Fruit fly (Drosophila melanogaster) whole organism, embryonic: ENCODE results near the gene CG33325.

ENCODE experiments used
- Adf1 ChIP-seq: fragments of 200-800 bp; sonication (Bioruptor generic); IDR thresholded peaks from 2 replicates; pipeline ENCODE4 v1.3.6; 2022; ENCODE audit warnings: missing biosample characterization, missing genetic modification characterization
- Bteb2 ChIP-seq: fragments of 200-800 bp; sonication (Bioruptor generic); optimal IDR thresholded peaks from 2 replicates; lab custom pipeline; 2016; ENCODE audit warnings: missing biosample characterization, missing genetic modification characterization
- CG10274 ChIP-seq: fragments of 200-800 bp; sonication (Bioruptor generic); optimal IDR thresholded peaks from 3 replicates; lab custom pipeline; 2017; ENCODE audit warnings: missing biosample characterization, mild to moderate bottlenecking, missing genetic modification characterization
- CG10462 ChIP-seq: fragments of 200-800 bp; sonication (Bioruptor generic); optimal IDR thresholded peaks from 2 replicates; lab custom pipeline; 2016; ENCODE audit warnings: missing biosample characterization, missing genetic modification characterization
- CG11504 ChIP-seq: fragments of 200-800 bp; sonication (Bioruptor generic); optimal IDR thresholded peaks from 3 replicates; lab custom pipeline; 2019; ENCODE audit warnings: missing biosample characterization, mild to moderate bottlenecking, missing genetic modification characterization, moderate library complexity
- CG12391 ChIP-seq: fragments of 200-800 bp; sonication (Bioruptor generic); optimal IDR thresholded peaks from 3 replicates; lab custom pipeline; 2018; ENCODE audit warnings: missing biosample characterization, mild to moderate bottlenecking, missing genetic modification characterization, moderate library complexity
- CG14860 ChIP-seq: fragments of 200-800 bp; sonication (Bioruptor generic); IDR thresholded peaks from 3 replicates; pipeline ENCODE4 v1.3.6; 2022; ENCODE audit warnings: missing biosample characterization, missing genetic modification characterization; ENCODE audit not compliant: partially characterized antibody
- CG14965 ChIP-seq: fragments of 200-800 bp; sonication (Bioruptor generic); optimal IDR thresholded peaks from 2 replicates; lab custom pipeline; 2016; ENCODE audit warnings: missing biosample characterization, missing genetic modification characterization, borderline replicate concordance
- CG17328 ChIP-seq: fragments of 200-800 bp; sonication (Bioruptor generic); IDR thresholded peaks from 2 replicates; pipeline ENCODE4 v1.3.6; 2022; ENCODE audit warnings: missing biosample characterization, missing genetic modification characterization
- CG1792 ChIP-seq: fragments of 200-800 bp; sonication (Bioruptor generic); optimal IDR thresholded peaks from 2 replicates; lab custom pipeline; 2016; ENCODE audit warnings: missing biosample characterization, missing genetic modification characterization
- CG30020 ChIP-seq: fragments of 200-800 bp; optimal IDR thresholded peaks from 2 replicates; lab custom pipeline; 2019; ENCODE audit warnings: missing biosample characterization, mild to moderate bottlenecking, missing genetic modification characterization, moderate library complexity
- CG32772 ChIP-seq: fragments of 200-800 bp; sonication (Bioruptor generic); IDR thresholded peaks from 2 replicates; pipeline ENCODE4 v1.3.6; 2022; ENCODE audit warnings: missing biosample characterization, missing genetic modification characterization
- CG33213 ChIP-seq: fragments of 200-800 bp; sonication (Bioruptor generic); optimal IDR thresholded peaks from 3 replicates; lab custom pipeline; 2016; ENCODE audit warnings: missing biosample characterization, missing genetic modification characterization
- CG6272 ChIP-seq: fragments of 200-800 bp; sonication (Bioruptor generic); IDR thresholded peaks from 2 replicates; pipeline ENCODE4 v1.3.6; 2022; ENCODE audit warnings: missing biosample characterization, missing genetic modification characterization
- CG6683 ChIP-seq: fragments of 200-800 bp; sonication (Bioruptor generic); optimal IDR thresholded peaks from 2 replicates; lab custom pipeline; 2017; ENCODE audit warnings: missing biosample characterization, mild to moderate bottlenecking, missing genetic modification characterization, missing genetic modification reagents
- CG7271 ChIP-seq: fragments of 200-800 bp; sonication (Bioruptor generic); optimal IDR thresholded peaks from 2 replicates; lab custom pipeline; 2018; ENCODE audit warnings: missing biosample characterization, mild to moderate bottlenecking, missing genetic modification characterization, moderate library complexity
- CG7839 ChIP-seq: fragments of 200-800 bp; sonication (Bioruptor generic); optimal IDR thresholded peaks from 3 replicates; lab custom pipeline; 2018; ENCODE audit warnings: missing biosample characterization, mild to moderate bottlenecking, missing genetic modification characterization, moderate library complexity
- CG8478 ChIP-seq: fragments of >200 bp; optimal IDR thresholded peaks from 2 replicates; lab custom pipeline; 2018
- CG8944 ChIP-seq: fragments of 200-800 bp; sonication (Bioruptor generic); optimal IDR thresholded peaks from 3 replicates; lab custom pipeline; 2016; ENCODE audit warnings: missing biosample characterization, missing genetic modification characterization
- CG9876 ChIP-seq: fragments of 200-800 bp; sonication (Bioruptor generic); optimal IDR thresholded peaks from 2 replicates; lab custom pipeline; 2016; ENCODE audit warnings: missing biosample characterization, missing genetic modification characterization
- CkIIα-i1 ChIP-seq: fragments of 200-800 bp; sonication (Bioruptor generic); IDR thresholded peaks from 2 replicates; pipeline ENCODE4 v1.3.6; 2022; ENCODE audit warnings: missing biosample characterization, missing genetic modification characterization
- E2f2 ChIP-seq: fragments of 200-800 bp; sonication (Bioruptor generic); IDR thresholded peaks from 2 replicates; pipeline ENCODE4 v1.3.6; 2022; ENCODE audit warnings: missing biosample characterization, missing genetic modification characterization
- Ets97D ChIP-seq: fragments of 200-800 bp; sonication (Bioruptor generic); optimal IDR thresholded peaks from 3 replicates; lab custom pipeline; 2016; ENCODE audit warnings: missing biosample characterization, missing genetic modification characterization
- HmgD ChIP-seq: fragments of 200-800 bp; sonication (Bioruptor generic); optimal IDR thresholded peaks from 3 replicates; lab custom pipeline; 2016; ENCODE audit warnings: missing biosample characterization, missing genetic modification characterization
- MBD-R2 ChIP-seq: fragments of 200-800 bp; sonication (Bioruptor generic); IDR thresholded peaks from 2 replicates; pipeline ENCODE4 v1.3.6; 2022; ENCODE audit warnings: missing biosample characterization, missing genetic modification characterization
- Meics ChIP-seq: fragments of 200-800 bp; sonication (Bioruptor generic); optimal IDR thresholded peaks from 2 replicates; lab custom pipeline; 2017; ENCODE audit warnings: missing biosample characterization, mild to moderate bottlenecking, missing genetic modification characterization
- Mes4 ChIP-seq: fragments of 200-800 bp; sonication (Bioruptor generic); optimal IDR thresholded peaks from 2 replicates; lab custom pipeline; 2016; ENCODE audit warnings: missing biosample characterization, missing genetic modification characterization
- Poxn ChIP-seq: fragments of 200-800 bp; sonication (Bioruptor generic); IDR thresholded peaks from 2 replicates; pipeline ENCODE4 v1.3.6; 2022; ENCODE audit warnings: missing biosample characterization, missing genetic modification characterization
- Six4 ChIP-seq: fragments of 200-800 bp; sonication (Bioruptor generic); optimal IDR thresholded peaks from 2 replicates; lab custom pipeline; 2016; ENCODE audit warnings: missing biosample characterization, missing genetic modification characterization
- ash1 ChIP-seq: fragments of 200-800 bp; sonication (Bioruptor generic); optimal IDR thresholded peaks from 2 replicates; lab custom pipeline; 2018; ENCODE audit warnings: missing biosample characterization, mild to moderate bottlenecking, missing genetic modification characterization
- ato ChIP-seq: fragments of 200-800 bp; sonication (Bioruptor generic); IDR thresholded peaks from 2 replicates; pipeline ENCODE4 v1.3.6; 2022; ENCODE audit warnings: missing biosample characterization, missing genetic modification characterization; ENCODE audit not compliant: partially characterized antibody
- bab2 ChIP-seq: fragments of 200-800 bp; sonication (Bioruptor generic); optimal IDR thresholded peaks from 2 replicates; lab custom pipeline; 2016; ENCODE audit warnings: missing biosample characterization, missing genetic modification characterization
- exex ChIP-seq: fragments of 200-800 bp; sonication (Bioruptor generic); optimal IDR thresholded peaks from 4 replicates; lab custom pipeline; 2018; ENCODE audit warnings: missing biosample characterization, mild to moderate bottlenecking, missing genetic modification characterization, moderate library complexity
- fd96Cb ChIP-seq: fragments of 200-800 bp; sonication (Bioruptor generic); optimal IDR thresholded peaks from 2 replicates; lab custom pipeline; 2018; ENCODE audit warnings: missing biosample characterization, mild to moderate bottlenecking, missing genetic modification characterization, moderate library complexity
- ham ChIP-seq: fragments of 200-800 bp; sonication (Bioruptor generic); IDR thresholded peaks from 2 replicates; pipeline ENCODE4 v1.3.6; 2022; ENCODE audit warnings: missing biosample characterization, missing genetic modification characterization
- hb ChIP-seq: fragments of 200-800 bp; sonication (Bioruptor generic); IDR thresholded peaks from 3 replicates; pipeline ENCODE4 v1.3.6; 2022; ENCODE audit warnings: missing biosample characterization, missing genetic modification characterization; ENCODE audit not compliant: partially characterized antibody
- kay ChIP-seq: fragments of 200-800 bp; sonication (Bioruptor generic); optimal IDR thresholded peaks from 2 replicates; lab custom pipeline; 2016; ENCODE audit warnings: missing biosample characterization, missing genetic modification characterization
- klu ChIP-seq: fragments of 200-800 bp; sonication (Bioruptor generic); IDR thresholded peaks from 2 replicates; pipeline ENCODE4 v1.3.6; 2022; ENCODE audit warnings: missing biosample characterization, missing genetic modification characterization
- lab ChIP-seq: fragments of 200-800 bp; sonication (Bioruptor generic); optimal IDR thresholded peaks from 3 replicates; lab custom pipeline; 2017; ENCODE audit warnings: missing biosample characterization, missing genetic modification characterization, mild to moderate bottlenecking, moderate library complexity, missing genetic modification reagents
- lov ChIP-seq, 2 experiments: fragments of 200-800 bp in 1 of 2; fragments of >200 bp in 1 of 2; sonication (Bioruptor generic) in 1 of 2; IDR thresholded peaks in 1 of 2; optimal IDR thresholded peaks in 1 of 2; 2 replicates in 1 of 2; 3 replicates in 1 of 2; pipeline versions ENCODE4 v1.3.6 to Lab custom; 2017 to 2022; ENCODE audit warnings: missing biosample characterization in 1 of 2, missing genetic modification characterization in 1 of 2
- mld ChIP-seq: fragments of 200-800 bp; sonication (Bioruptor generic); IDR thresholded peaks from 3 replicates; pipeline ENCODE4 v1.3.6; 2022; ENCODE audit warnings: missing biosample characterization, missing genetic modification characterization; ENCODE audit not compliant: partially characterized antibody
- nmo ChIP-seq: fragments of 200-800 bp; sonication (Bioruptor generic); optimal IDR thresholded peaks from 2 replicates; lab custom pipeline; 2018; ENCODE audit warnings: missing biosample characterization, mild to moderate bottlenecking, missing genetic modification characterization, moderate library complexity
- nom ChIP-seq: fragments of 200-800 bp; sonication (Bioruptor generic); optimal IDR thresholded peaks from 2 replicates; lab custom pipeline; 2017; ENCODE audit warnings: missing biosample characterization, missing genetic modification characterization, mild to moderate bottlenecking, moderate library complexity, missing genetic modification reagents
- onecut ChIP-seq: fragments of 200-800 bp; sonication (Bioruptor generic); IDR thresholded peaks from 2 replicates; pipeline ENCODE4 v1.3.6; 2022; ENCODE audit warnings: missing biosample characterization, missing genetic modification characterization
- p53 ChIP-seq: fragments of 200-800 bp; sonication (Bioruptor generic); optimal IDR thresholded peaks from 2 replicates; lab custom pipeline; 2016; ENCODE audit warnings: missing biosample characterization, missing genetic modification characterization
- pfk ChIP-seq: fragments of 200-800 bp; sonication (Bioruptor generic); optimal IDR thresholded peaks from 2 replicates; lab custom pipeline; 2018; ENCODE audit warnings: missing biosample characterization, mild to moderate bottlenecking, missing genetic modification characterization, moderate library complexity
- pnt ChIP-seq: fragments of 200-800 bp; sonication (Bioruptor generic); optimal IDR thresholded peaks from 3 replicates; lab custom pipeline; 2016; ENCODE audit warnings: missing biosample characterization, missing genetic modification characterization
- slbo ChIP-seq: fragments of 200-800 bp; sonication (Bioruptor generic); IDR thresholded peaks from 2 replicates; pipeline ENCODE4 v1.3.6; 2022; ENCODE audit warnings: missing biosample characterization, missing genetic modification characterization
- tgo ChIP-seq: fragments of 200-800 bp; sonication (Bioruptor generic); IDR thresholded peaks from 3 replicates; pipeline ENCODE4 v1.3.6; 2022; ENCODE audit warnings: missing biosample characterization, missing genetic modification characterization
- yki ChIP-seq: fragments of >200 bp; optimal IDR thresholded peaks from 3 replicates; lab custom pipeline; 2018

Gene CG33325

dm6 chr3R:8659907-8660660 is 19.8 kb downstream of the CG33325 start (continued):
- peak; percentile 78 for TF ChIP-seq MBD-R2 (GFP tag; lab: Robert Waterston, UW)
- peak; percentile 80 for TF ChIP-seq p53 (GFP tag; lab: Kevin White, UChicago)
- TF ChIP-seq CG8944 (GFP tag; lab: Kevin White, UChicago), result no peak
- TF ChIP-seq onecut (GFP tag; lab: Robert Waterston, UW), result peak; percentile 54
- peak; percentile 67 for TF ChIP-seq pfk (GFP tag; lab: Kevin White, UChicago)
- TF ChIP-seq CG9876 (GFP tag; lab: Kevin White, UChicago), result peak; percentile 27
- no peak for TF ChIP-seq yki (lab: Kevin White, UChicago)
- TF ChIP-seq CG10462 (GFP tag; lab: Kevin White, UChicago), result no peak
- TF ChIP-seq CG33213, result peak; percentile 75
- no peak for TF ChIP-seq CG8478 (lab: Kevin White, UChicago)
- TF ChIP-seq fd96Cb, result no peak
- TF ChIP-seq ham (GFP tag; lab: Robert Waterston, UW), result no peak
- TF ChIP-seq CG7271 (tag; lab: Kevin White, UChicago), result peak; percentile 66
- peak; percentile 94 for TF ChIP-seq hb (GFP tag; lab: Robert Waterston, UW)
- peak; percentile 59 for TF ChIP-seq CG32772 (GFP tag; lab: Robert Waterston, UW)
- no peak for TF ChIP-seq lov (optimal IDR thresholded peaks at IDR 0.05; lab: Kevin White, UChicago)
- TF ChIP-seq lov (GFP tag; IDR thresholded peaks at IDR 0.05; lab: Robert Waterston, UW), result no peak
- TF ChIP-seq Poxn (GFP tag; lab: Robert Waterston, UW), result no peak
- TF ChIP-seq tgo (GFP tag; lab: Robert Waterston, UW), result peak; percentile 30; the same call in 1 of the 3 replicates
- peak; percentile 97 for TF ChIP-seq Ets97D (GFP tag; lab: Kevin White, UChicago)
- TF ChIP-seq Mes4 (GFP tag; lab: Kevin White, UChicago), result peak; percentile 26
- no peak for TF ChIP-seq klu (GFP tag; lab: Robert Waterston, UW)
- TF ChIP-seq exex (tag; lab: Kevin White, UChicago), result no peak
- TF ChIP-seq CG7839 (tag; lab: Kevin White, UChicago), result peak; percentile 32
- no peak for TF ChIP-seq bab2 (GFP tag; lab: Kevin White, UChicago)
- TF ChIP-seq kay (GFP tag; lab: Kevin White, UChicago), result no peak
- TF ChIP-seq Meics, result peak; percentile 67
- peak; percentile 42 for TF ChIP-seq CG30020
- no peak for TF ChIP-seq ash1 (GFP tag; lab: Kevin White, UChicago)
- peak; percentile 66 for TF ChIP-seq CG11504
- TF ChIP-seq nom (GFP tag; lab: Kevin White, UChicago), result peak; percentile 10
- peak; percentile 60 for TF ChIP-seq CG17328 (GFP tag; lab: Robert Waterston, UW)
- no peak for TF ChIP-seq CG6272 (GFP tag; lab: Robert Waterston, UW)
- peak; percentile 95 for TF ChIP-seq HmgD
- peak; percentile 38 for TF ChIP-seq Bteb2 (GFP tag; lab: Kevin White, UChicago)
- TF ChIP-seq slbo (GFP tag; lab: Robert Waterston, UW), result peak; percentile 65
- TF ChIP-seq ato (GFP tag; lab: Robert Waterston, UW), result peak; percentile 88
- TF ChIP-seq pnt, result no peak
- no peak for TF ChIP-seq CG14965 (GFP tag; lab: Kevin White, UChicago)
- TF ChIP-seq lab (GFP tag; lab: Kevin White, UChicago), result peak; percentile 83
- peak; percentile 83 for TF ChIP-seq mld
- TF ChIP-seq nmo (GFP tag; lab: Kevin White, UChicago), result peak; percentile 64
- TF ChIP-seq Six4 (GFP tag; lab: Kevin White, UChicago), result no peak
- TF ChIP-seq E2f2 (GFP tag; lab: Robert Waterston, UW), result peak; percentile 99
- peak; percentile 66 for TF ChIP-seq Adf1 (GFP tag; lab: Robert Waterston, UW)
- no peak for TF ChIP-seq CG10274 (GFP tag; lab: Kevin White, UChicago)
- no peak for TF ChIP-seq CG6683
- peak; percentile 78 for TF ChIP-seq CG14860 (GFP tag; lab: Robert Waterston, UW)
- no peak for TF ChIP-seq CG1792 (GFP tag; lab: Kevin White, UChicago)
- TF ChIP-seq CkIIα-i1, result no peak
- peak; percentile 46 for TF ChIP-seq CG12391 (tag; lab: Kevin White, UChicago)
